Fruit fly (Drosophila melanogaster) whole organism, wandering third instar larva: ENCODE measurements around the gene CG7950.

ENCODE experiments used
- Abd-B ChIP-seq: fragments of >200 bp; optimal IDR thresholded peaks from 2 replicates; lab custom pipeline; 2017; ENCODE audit warnings: missing biosample characterization, missing genetic modification characterization
- CG32264 ChIP-seq: fragments of 200-800 bp; sonication (Bioruptor generic); optimal IDR thresholded peaks from 2 replicates; lab custom pipeline; 2016; ENCODE audit warnings: missing biosample characterization, missing genetic modification characterization
- CG9705 ChIP-seq: fragments of 200-800 bp; sonication (Bioruptor generic); optimal IDR thresholded peaks from 2 replicates; lab custom pipeline; 2018; ENCODE audit warnings: missing biosample characterization, mild to moderate bottlenecking, missing genetic modification characterization
- CrebA ChIP-seq: fragments of 200-800 bp; sonication (Bioruptor generic); optimal IDR thresholded peaks from 2 replicates; lab custom pipeline; 2016; ENCODE audit warnings: missing biosample characterization, mild to moderate bottlenecking, missing genetic modification characterization, borderline replicate concordance
- Dfd ChIP-seq: fragments of >200 bp; optimal IDR thresholded peaks from 2 replicates; lab custom pipeline; 2017; ENCODE audit warnings: missing biosample characterization, missing genetic modification characterization
- Dif ChIP-seq: fragments of 200-275, 200-300 bp; sonication (Bioruptor generic); optimal IDR thresholded peaks from 2 replicates; lab custom pipeline; 2018; ENCODE audit warnings: missing biosample characterization, missing genetic modification characterization; ENCODE audit not compliant: partially characterized antibody
- GATAd ChIP-seq: sonication (Bioruptor generic); optimal IDR thresholded peaks from 2 replicates; lab custom pipeline; 2016; ENCODE audit warnings: missing biosample characterization, missing genetic modification characterization
- HLH106 ChIP-seq: fragments of 200-800 bp; optimal IDR thresholded peaks from 3 replicates; lab custom pipeline; 2019; ENCODE audit warnings: missing biosample characterization, mild to moderate bottlenecking, missing genetic modification characterization, moderate library complexity
- Hnf4 ChIP-seq: fragments of 200-800 bp; sonication (Bioruptor generic); optimal IDR thresholded peaks from 2 replicates; lab custom pipeline; 2016; ENCODE audit warnings: missing biosample characterization, mild to moderate bottlenecking, missing genetic modification characterization
- Hr78 ChIP-seq: fragments of >200 bp; optimal IDR thresholded peaks from 2 replicates; lab custom pipeline; 2017; ENCODE audit warnings: missing biosample characterization, missing genetic modification characterization
- Hr83 ChIP-seq: fragments of 200-300 bp; sonication (Bioruptor generic); optimal IDR thresholded peaks from 2 replicates; lab custom pipeline; 2016; ENCODE audit warnings: missing biosample characterization, mild to moderate bottlenecking, missing genetic modification characterization, moderate library complexity; ENCODE audit not compliant: poor library complexity, severe bottlenecking
- Jra ChIP-seq: sonication (Bioruptor generic); optimal IDR thresholded peaks from 2 replicates; lab custom pipeline; 2016; ENCODE audit warnings: missing biosample characterization, missing genetic modification characterization
- Mio ChIP-seq: sonication (Bioruptor generic); optimal IDR thresholded peaks from 2 replicates; lab custom pipeline; 2016; ENCODE audit warnings: missing biosample characterization, missing genetic modification characterization
- Myc ChIP-seq: fragments of >200 bp; optimal IDR thresholded peaks from 2 replicates; lab custom pipeline; 2017
- N ChIP-seq: fragments of >200 bp; optimal IDR thresholded peaks from 2 replicates; lab custom pipeline; 2018; ENCODE audit warnings: missing biosample characterization, missing external identifiers, missing genetic modification characterization
- OdsH ChIP-seq: fragments of 200-800 bp; sonication (Bioruptor generic); optimal IDR thresholded peaks from 2 replicates; lab custom pipeline; 2016; ENCODE audit warnings: missing biosample characterization, mild to moderate bottlenecking, missing genetic modification characterization
- Rel ChIP-seq, 2 experiments: fragments of 200-800 bp; sonication (Bioruptor generic) in 1 of 2; optimal IDR thresholded peaks; 2 replicates in 1 of 2; 3 replicates in 1 of 2; lab custom pipeline; 2016 to 2019; ENCODE audit warnings: mild to moderate bottlenecking in 2 of 2, missing biosample characterization in 2 of 2, missing genetic modification characterization in 2 of 2, moderate library complexity in 1 of 2
- Sp1 ChIP-seq: fragments of 200-800 bp; sonication (Bioruptor generic); optimal IDR thresholded peaks from 3 replicates; lab custom pipeline; 2019; ENCODE audit warnings: missing biosample characterization, mild to moderate bottlenecking, missing genetic modification characterization, moderate library complexity
- Vsx2 ChIP-seq: fragments of 200-300, 225-300 bp; sonication (Bioruptor generic); optimal IDR thresholded peaks from 2 replicates; lab custom pipeline; 2018; ENCODE audit warnings: missing biosample characterization, missing genetic modification characterization; ENCODE audit not compliant: partially characterized antibody
- br ChIP-seq: fragments of 200-800 bp; sonication (Bioruptor generic); optimal IDR thresholded peaks from 2 replicates; lab custom pipeline; 2016; ENCODE audit warnings: missing biosample characterization, missing genetic modification characterization
- brk ChIP-seq: fragments of 200-800 bp; sonication (Bioruptor generic); optimal IDR thresholded peaks from 2 replicates; lab custom pipeline; 2016; ENCODE audit warnings: missing biosample characterization, mild to moderate bottlenecking, missing genetic modification characterization
- dl ChIP-seq, 2 experiments: fragments of 175-275, 200-275 bp in 1 of 2; fragments of 200-275 bp in 1 of 2; sonication (Bioruptor generic); optimal IDR thresholded peaks; lab custom pipeline; 2018; ENCODE audit warnings: mild to moderate bottlenecking in 2 of 2, missing biosample characterization in 2 of 2, missing genetic modification characterization in 2 of 2, moderate library complexity in 2 of 2; ENCODE audit not compliant: partially characterized antibody in 2 of 2, insufficient read depth in 1 of 2
- dmrt93B ChIP-seq: fragments of 200-800 bp; sonication (Bioruptor generic); optimal IDR thresholded peaks from 2 replicates; lab custom pipeline; 2018; ENCODE audit warnings: missing biosample characterization, mild to moderate bottlenecking, missing genetic modification characterization
- dsf ChIP-seq: sonication (Bioruptor generic); optimal IDR thresholded peaks from 2 replicates; lab custom pipeline; 2016; ENCODE audit warnings: missing biosample characterization, missing genetic modification characterization, borderline replicate concordance
- ey ChIP-seq: fragments of 200-800 bp; sonication (Bioruptor generic); optimal IDR thresholded peaks from 2 replicates; lab custom pipeline; 2016; ENCODE audit warnings: missing biosample characterization, missing genetic modification characterization
- foxo ChIP-seq, 2 experiments: fragments of 200-800 bp; sonication (Bioruptor generic); optimal IDR thresholded peaks; 2 replicates in 1 of 2; 3 replicates in 1 of 2; lab custom pipeline; 2016 to 2017; ENCODE audit warnings: missing biosample characterization in 2 of 2, missing genetic modification characterization in 2 of 2
- fru ChIP-seq: fragments of 200-800 bp; sonication (Bioruptor generic); optimal IDR thresholded peaks from 3 replicates; lab custom pipeline; 2016; ENCODE audit warnings: missing biosample characterization, mild to moderate bottlenecking, missing genetic modification characterization
- h ChIP-seq: fragments of 200-800 bp; sonication (Bioruptor generic); optimal IDR thresholded peaks from 3 replicates; lab custom pipeline; 2016; ENCODE audit warnings: missing biosample characterization, mild to moderate bottlenecking, missing genetic modification characterization
- jim ChIP-seq: fragments of 175-275, 200-325 bp; sonication (Bioruptor generic); optimal IDR thresholded peaks from 2 replicates; lab custom pipeline; 2016; ENCODE audit warnings: missing biosample characterization, mild to moderate bottlenecking, missing genetic modification characterization
- lola ChIP-seq: fragments of >200 bp; optimal IDR thresholded peaks from 2 replicates; lab custom pipeline; 2017; ENCODE audit warnings: missing biosample characterization, missing genetic modification characterization
- pan ChIP-seq: fragments of >200 bp; optimal IDR thresholded peaks from 2 replicates; lab custom pipeline; 2017
- psq ChIP-seq: fragments of 200-800 bp; sonication (Bioruptor generic); optimal IDR thresholded peaks from 3 replicates; lab custom pipeline; 2017; ENCODE audit warnings: missing biosample characterization, mild to moderate bottlenecking, missing genetic modification characterization, moderate library complexity
- rgr ChIP-seq: fragments of 200-800 bp; sonication (Bioruptor generic); optimal IDR thresholded peaks from 3 replicates; lab custom pipeline; 2016; ENCODE audit warnings: missing biosample characterization, mild to moderate bottlenecking, missing genetic modification characterization
- sage ChIP-seq: fragments of 200-800 bp; sonication (Bioruptor generic); optimal IDR thresholded peaks from 2 replicates; lab custom pipeline; 2016; ENCODE audit warnings: missing biosample characterization, mild to moderate bottlenecking, missing genetic modification characterization
- sv ChIP-seq: fragments of 200-800 bp; sonication (Bioruptor generic); optimal IDR thresholded peaks from 3 replicates; lab custom pipeline; 2016; ENCODE audit warnings: missing biosample characterization, missing genetic modification characterization
- tai ChIP-seq: sonication (Bioruptor generic); optimal IDR thresholded peaks from 2 replicates; lab custom pipeline; 2016; ENCODE audit warnings: missing biosample characterization, missing genetic modification characterization
- usp ChIP-seq: fragments of >200 bp; optimal IDR thresholded peaks from 2 replicates; lab custom pipeline; 2017; ENCODE audit warnings: missing biosample characterization, missing genetic modification characterization
- woc ChIP-seq: sonication (Bioruptor generic); optimal IDR thresholded peaks from 2 replicates; lab custom pipeline; 2016; ENCODE audit warnings: missing biosample characterization, mild to moderate bottlenecking, missing genetic modification characterization

CG7950 gene

dm6 chr3R:30056592-30057135, at the start of gene CG7950, which contains the start of gene Rpp14a:
Gene CG7950 (plus strand): TSS chr3R:30056859.
Gene Rpp14a (plus strand): TSS chr3R:30056859.
- TF ChIP-seq CrebA (GFP tag; lab: Kevin White, UChicago) (no peak), dsf (GFP tag; lab: Kevin White, UChicago) (peak; percentile 69), Jra (peak; percentile 85), Rel (GFP tag; optimal IDR thresholded peaks at IDR 0.05; lab: Kevin White, UChicago) (no peak), Rel (tag; optimal IDR thresholded peaks at IDR 0.05; lab: Kevin White, UChicago) (peak; percentile 86), Hr78 (no peak), ey (peak; percentile 91), tai (GFP tag; lab: Kevin White, UChicago) (no peak), Sp1 (GFP tag; lab: Kevin White, UChicago) (peak; percentile 82), Vsx2 (no peak), pan (lab: Kevin White, UChicago) (no peak), HLH106 (peak; percentile 89), N (GFP tag; lab: Kevin White, UChicago) (no peak), Mio (GFP tag; lab: Kevin White, UChicago) (peak; percentile 17), Hnf4 (GFP tag; lab: Kevin White, UChicago) (no peak), Myc (peak; percentile 94), lola (GFP tag; lab: Kevin White, UChicago) (no peak), Dfd (no peak), dl (GFP tag; optimal IDR thresholded peaks at IDR 0.05; lab: Kevin White, UChicago; ENCODE audit: insufficient read depth in 1 of 2, partially characterized antibody in 2 of 2) (no peak), GATAd (GFP tag; lab: Kevin White, UChicago) (peak; percentile 65), jim (no peak), h (GFP tag; lab: Kevin White, UChicago) (peak; percentile 91), fru (peak; percentile 85), Hr83 (GFP tag; lab: Kevin White, UChicago) (peak; percentile 72), sv (peak; percentile 43), brk (GFP tag; lab: Kevin White, UChicago) (no peak), br (GFP tag; lab: Kevin White, UChicago) (peak; percentile 87), Dif (no peak), dmrt93B (GFP tag; lab: Kevin White, UChicago) (peak; percentile 52), CG9705 (GFP tag; lab: Kevin White, UChicago) (peak; percentile 77), usp (GFP tag; lab: Kevin White, UChicago) (no peak), CG32264 (GFP tag; lab: Kevin White, UChicago) (peak; percentile 52), psq (GFP tag; lab: Kevin White, UChicago) (peak; percentile 80), sage (peak; percentile 62), OdsH (GFP tag; lab: Kevin White, UChicago) (peak; percentile 81), rgr (GFP tag; lab: Kevin White, UChicago) (peak; percentile 93), woc (peak; percentile 81), Abd-B (GFP tag; lab: Kevin White, UChicago) (no peak), foxo (GFP tag; optimal IDR thresholded peaks at IDR 0.05; lab: Kevin White, UChicago) (peak in 1 of 2 experiments; percentile 88)

dm6 chr3R:30009173-30009572, 47.5 kb upstream of the CG7950 start, which contains the start of gene CG7912:
Gene CG7912 (minus strand): TSS chr3R:30009189.
- TF ChIP-seq CG9705 (GFP tag; lab: Kevin White, UChicago) (no peak), jim (no peak)
- TF ChIP-seq, all 38 proteins: peak for 0
